Worm (Caenorhabditis elegans): ENCODE measurements around the gene nas-31.

DNA sequence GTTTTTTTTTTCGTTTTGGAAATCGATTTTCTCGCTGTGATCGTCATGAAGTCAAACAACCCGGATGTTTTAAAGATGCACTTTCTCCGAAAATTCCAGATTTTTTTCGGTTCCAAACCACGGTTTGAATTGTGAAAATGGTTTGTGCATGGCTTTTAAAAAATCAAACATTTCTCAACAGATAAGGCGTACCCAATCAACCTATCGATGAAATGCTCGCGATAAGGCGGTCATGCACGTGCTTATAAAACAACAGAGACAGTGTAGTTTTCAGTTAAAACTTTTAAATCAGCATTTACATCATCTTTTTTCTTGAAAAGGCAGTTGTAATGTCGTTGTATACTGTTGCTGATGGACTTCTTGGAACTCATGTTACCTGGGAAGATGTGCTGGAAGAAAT lies 10.8 kb upstream of the nas-31 start, which contains the start of gene F58B4.5:
- TF ChIP-seq nhr-12 (tag; optimal IDR thresholded peaks at IDR 0.05) (no peak), F16B12.6 (tag; optimal IDR thresholded peaks at IDR 0.05) (no peak), hlh-4 (tag; optimal IDR thresholded peaks at IDR 0.05) (no peak)

Measured in whole organism, L1 larva.